Fruit fly (Drosophila melanogaster) Kc167 (cell line): Measurements from ENCODE around the gene Cyp6d4.

ENCODE experiments used
- Myc ChIP-seq: fragments of >200 bp; optimal IDR thresholded peaks from 2 replicates; lab custom pipeline; 2017; ENCODE audit warnings: missing external identifiers
- Sin3A ChIP-seq: fragments of >200 bp; optimal IDR thresholded peaks from 2 replicates; lab custom pipeline; 2018; ENCODE audit warnings: missing external identifiers

DNA sequence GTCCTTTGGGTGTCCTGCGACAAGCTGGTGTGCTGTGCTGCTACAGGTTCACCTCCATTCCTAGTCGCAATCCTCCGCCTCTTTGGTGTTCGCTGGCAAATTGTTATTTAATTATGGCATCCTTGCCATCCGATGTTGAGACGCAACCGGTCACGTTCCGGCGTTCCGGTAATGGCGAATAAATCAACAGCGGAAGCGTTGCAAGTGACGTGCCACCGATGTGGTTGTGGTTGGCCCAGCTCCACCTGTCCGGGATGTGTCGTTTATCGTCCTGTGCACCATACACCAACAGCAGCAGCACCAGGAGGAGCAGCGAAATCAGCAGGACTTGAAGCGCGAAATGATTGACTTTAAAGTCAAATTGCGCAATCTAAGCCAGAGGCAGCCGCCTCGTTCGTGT lies 48.3 kb upstream of the Cyp6d4 start:
- TF ChIP-seq Myc (lab: Kevin White, UChicago), result no peak
- TF ChIP-seq Sin3A, result no peak
